Worm (Caenorhabditis elegans): ENCODE measurements around the gene F42G8.8.
A peak's percentile ranks its signal among the peaks of the same experiment; 100 is the strongest.

The F42G8.8 gene

DNA sequence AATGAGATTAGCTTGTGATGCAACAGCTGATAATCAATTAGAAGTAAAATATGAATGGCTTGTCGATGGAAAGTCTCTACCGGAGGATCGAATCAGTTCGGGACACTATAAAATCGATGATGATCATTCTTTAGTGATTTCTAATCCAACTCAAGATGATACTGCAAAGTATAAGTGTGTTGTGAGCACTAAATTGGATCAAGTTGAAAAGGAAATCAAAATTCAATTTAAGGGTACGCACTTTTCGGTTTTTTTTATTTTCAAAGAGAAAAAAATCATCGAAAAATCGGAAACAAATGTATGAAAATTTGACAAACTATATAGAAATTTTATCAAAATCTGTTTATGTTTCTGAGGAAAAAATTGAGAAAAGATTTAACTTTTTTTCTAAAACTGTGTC is 42.4 kb upstream of the F42G8.8 start:
- TF ChIP-seq nhr-77 (tag; optimal IDR thresholded peaks at IDR 0.05), result no peak
- TF ChIP-seq peb-1 (tag; optimal IDR thresholded peaks at IDR 0.05), result no peak
- no peak for TF ChIP-seq elt-1 (tag; optimal IDR thresholded peaks at IDR 0.05)
- TF ChIP-seq dmd-4 (tag; optimal IDR thresholded peaks at IDR 0.05), result no peak
- TF ChIP-seq unc-55 (GFP tag; optimal IDR thresholded peaks at IDR 0.05), result no peak
- TF ChIP-seq unc-39 (tag; optimal IDR thresholded peaks at IDR 0.05), result no peak
- TF ChIP-seq ZK546.5 (tag; optimal IDR thresholded peaks at IDR 0.05), result no peak
- no peak for TF ChIP-seq nhr-23 (tag; optimal IDR thresholded peaks at IDR 0.05)
- TF ChIP-seq zag-1 (tag; optimal IDR thresholded peaks at IDR 0.05), result no peak
- no peak for TF ChIP-seq sma-9 (GFP tag; optimal IDR thresholded peaks at IDR 0.05)
- no peak for TF ChIP-seq sma-9 (tag; optimal IDR thresholded peaks at IDR 0.05)
- no peak for TF ChIP-seq lin-13 (GFP tag; optimal IDR thresholded peaks at IDR 0.05)
- TF ChIP-seq mbf-1 (tag; optimal IDR thresholded peaks at IDR 0.05), result no peak
- no peak for TF ChIP-seq mdl-1 (tag; optimal IDR thresholded peaks at IDR 0.05)
- no peak for TF ChIP-seq ztf-1 (GFP tag; conservative IDR thresholded peaks at IDR 0.05)
- TF ChIP-seq R02D3.7 (tag; optimal IDR thresholded peaks at IDR 0.05), result no peak
- TF ChIP-seq nhr-11 (tag; optimal IDR thresholded peaks at IDR 0.05), result no peak

DNA sequence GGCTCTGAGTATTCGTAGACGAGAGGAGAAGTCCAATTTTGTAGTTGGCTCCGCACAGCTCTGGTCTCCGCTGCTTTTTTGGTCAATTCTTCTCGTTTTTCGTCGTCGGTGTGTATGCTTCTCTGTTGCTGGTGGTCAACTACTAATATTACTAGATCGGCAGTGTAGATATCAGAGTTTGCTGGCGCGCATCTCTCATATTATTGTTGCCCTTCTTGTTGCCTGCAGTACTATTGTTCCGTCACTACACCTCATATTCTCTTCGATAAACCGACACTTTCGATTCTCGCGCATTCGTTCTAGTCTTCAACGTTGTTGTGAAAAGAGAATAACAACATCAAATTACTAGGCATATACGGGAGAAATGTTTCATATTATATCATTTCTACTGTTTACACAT is 38.7 kb upstream of the F42G8.8 start:
- no peak for TF ChIP-seq sem-4 (tag; optimal IDR thresholded peaks at IDR 0.05)
- TF ChIP-seq ceh-82 (tag; optimal IDR thresholded peaks at IDR 0.05), result no peak
- no peak for TF ChIP-seq mdl-1 (tag; optimal IDR thresholded peaks at IDR 0.05)
- no peak for TF ChIP-seq sma-9 (GFP tag; optimal IDR thresholded peaks at IDR 0.05)
- TF ChIP-seq sma-9 (tag; optimal IDR thresholded peaks at IDR 0.05), result no peak
- TF ChIP-seq sma-3 (GFP tag; optimal IDR thresholded peaks at IDR 0.05), result no peak
- TF ChIP-seq nhr-10 (tag; optimal IDR thresholded peaks at IDR 0.05), result no peak
- TF ChIP-seq C34F6.9 (tag; optimal IDR thresholded peaks at IDR 0.05), result no peak
- TF ChIP-seq nhr-23 (tag; optimal IDR thresholded peaks at IDR 0.05), result no peak
- no peak for TF ChIP-seq R02D3.7 (tag; optimal IDR thresholded peaks at IDR 0.05)
- TF ChIP-seq egl-27 (tag; optimal IDR thresholded peaks at IDR 0.05), result no peak
- TF ChIP-seq nhr-25 (tag; optimal IDR thresholded peaks at IDR 0.05), result no peak
- TF ChIP-seq nhr-129 (tag; optimal IDR thresholded peaks at IDR 0.05), result no peak
- no peak for TF ChIP-seq nhr-11 (tag; optimal IDR thresholded peaks at IDR 0.05)
- TF ChIP-seq elt-1 (tag; optimal IDR thresholded peaks at IDR 0.05), result no peak
- TF ChIP-seq peb-1 (tag; optimal IDR thresholded peaks at IDR 0.05), result no peak
- TF ChIP-seq F13H6.1 (tag; optimal IDR thresholded peaks at IDR 0.05), result no peak
- TF ChIP-seq snpc-4 (tag; optimal IDR thresholded peaks at IDR 0.05), result no peak

DNA sequence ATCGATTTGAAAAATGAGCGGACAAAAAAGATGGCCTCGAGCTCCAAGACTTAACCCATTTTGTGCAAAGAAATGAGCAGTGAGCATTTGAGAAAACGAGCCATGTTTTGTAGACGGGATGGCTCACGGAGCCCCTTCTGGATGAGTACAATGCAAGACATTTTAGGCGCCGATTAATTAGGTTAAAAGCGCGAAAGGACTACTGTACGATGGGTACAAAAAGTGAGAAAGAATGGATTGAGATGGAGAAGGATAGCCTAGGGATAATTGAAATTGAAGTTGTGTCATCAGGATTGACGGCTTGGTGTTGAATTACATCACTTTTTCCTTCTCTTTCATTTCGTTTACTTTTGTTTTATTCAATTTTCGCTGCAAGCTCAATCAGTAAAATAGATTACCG is 38.1 kb upstream of the F42G8.8 start:
- TF ChIP-seq unc-39 (tag; optimal IDR thresholded peaks at IDR 0.05), result no peak
- TF ChIP-seq lin-11 (tag; optimal IDR thresholded peaks at IDR 0.05), result no peak
- no peak for TF ChIP-seq unc-55 (GFP tag; optimal IDR thresholded peaks at IDR 0.05)
- TF ChIP-seq ceh-82 (tag; optimal IDR thresholded peaks at IDR 0.05), result no peak
- no peak for TF ChIP-seq elt-3 (tag; optimal IDR thresholded peaks at IDR 0.05)
- no peak for TF ChIP-seq fos-1 (tag; optimal IDR thresholded peaks at IDR 0.05)

DNA sequence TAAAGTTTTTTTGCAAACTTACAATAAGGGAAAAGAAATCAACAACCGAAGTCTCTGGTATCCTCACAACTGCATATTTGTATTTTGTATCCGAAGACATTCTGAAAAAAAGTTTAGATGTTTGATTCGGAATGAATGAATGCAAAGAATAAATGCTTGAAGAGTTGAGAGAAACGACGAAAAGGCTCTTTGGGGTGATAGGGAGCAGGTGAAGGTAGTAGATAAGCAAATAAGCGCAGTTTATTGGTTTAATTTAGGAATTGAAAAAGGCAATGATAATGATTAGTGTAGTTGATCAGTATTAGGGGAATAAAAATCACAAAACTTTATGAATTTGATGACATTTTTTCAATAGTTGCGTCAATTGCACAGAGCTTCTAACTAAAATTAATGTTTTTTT is 32.3 kb upstream of the F42G8.8 start, which contains the start of gene nsy-7:
TSS of gene nsy-7 (minus strand) at position 101 of the 400 bp plus-strand sequence.
- TF ChIP-seq fos-1 (tag; optimal IDR thresholded peaks at IDR 0.05), result peak; percentile 0
- no peak for TF ChIP-seq egl-27 (tag; optimal IDR thresholded peaks at IDR 0.05)

DNA sequence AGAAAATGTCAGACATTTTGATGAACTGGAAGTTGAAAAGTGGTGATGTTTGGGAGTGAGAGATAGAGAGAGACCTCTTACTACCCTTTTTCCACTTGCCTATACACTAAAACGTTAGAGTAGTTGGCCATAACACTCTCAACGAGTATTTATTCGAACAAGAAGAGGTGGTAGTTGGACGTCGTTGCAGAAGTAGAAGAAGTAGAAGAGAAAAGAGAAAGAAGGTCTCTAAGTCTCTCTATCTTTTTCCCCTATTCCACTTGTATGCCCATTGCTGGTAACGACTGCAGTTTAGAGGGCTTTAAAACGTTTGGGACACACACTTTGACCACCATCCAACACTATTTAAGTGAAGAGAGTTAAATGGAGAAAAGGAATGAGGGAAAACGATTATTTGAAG is 27.4 kb upstream of the F42G8.8 start:
- TF ChIP-seq aly-2 (tag; optimal IDR thresholded peaks at IDR 0.05) (no peak), nhr-23 (tag; optimal IDR thresholded peaks at IDR 0.05) (no peak), fos-1 (tag; optimal IDR thresholded peaks at IDR 0.05) (no peak), snpc-4 (tag; optimal IDR thresholded peaks at IDR 0.05) (no peak), lin-11 (tag; optimal IDR thresholded peaks at IDR 0.05) (no peak), lin-13 (GFP tag; optimal IDR thresholded peaks at IDR 0.05) (no peak), mab-5 (tag; optimal IDR thresholded peaks at IDR 0.05) (no peak), ama-1 (optimal IDR thresholded peaks at IDR 0.05) (no peak), lin-39 (tag; optimal IDR thresholded peaks at IDR 0.05) (no peak), zag-1 (tag; optimal IDR thresholded peaks at IDR 0.05) (no peak), alr-1 (tag; optimal IDR thresholded peaks at IDR 0.05) (no peak), gmeb-1 (tag; optimal IDR thresholded peaks at IDR 0.05) (no peak), unc-39 (tag; optimal IDR thresholded peaks at IDR 0.05) (no peak)

Measured in whole organism, L2 larva.